Fruit fly (Drosophila melanogaster): ENCODE data around the gene CG13998.
A peak's percentile ranks its signal among the peaks of the same experiment; 100 is the strongest.

Gene CG13998

dm6 chr2L:5986094-5986493 lies 29.5 kb upstream of the CG13998 start, which contains the start of gene ifc (continued):
- TF ChIP-seq disco-r (GFP tag; optimal IDR thresholded peaks at IDR 0.05) (peak; percentile 19), trh (GFP tag; optimal IDR thresholded peaks at IDR 0.05) (peak; percentile 4), CG9609 (GFP tag; optimal IDR thresholded peaks at IDR 0.05) (peak; percentile 32), CG1602 (GFP tag; optimal IDR thresholded peaks at IDR 0.05) (peak; percentile 59), pzg (GFP tag; optimal IDR thresholded peaks at IDR 0.05) (peak; percentile 96), Fer1 (GFP tag; optimal IDR thresholded peaks at IDR 0.05) (peak; percentile 32), stc (GFP tag; IDR thresholded peaks at IDR 0.05) (no peak), en (GFP tag; optimal IDR thresholded peaks at IDR 0.05) (peak; percentile 1), CG12219 (GFP tag; optimal IDR thresholded peaks at IDR 0.05) (peak; percentile 5), zfh2 (GFP tag; optimal IDR thresholded peaks at IDR 0.05) (peak; percentile 78), peb (GFP tag; IDR thresholded peaks at IDR 0.05) (no peak), CG12299 (tag; optimal IDR thresholded peaks at IDR 0.05) (no peak), CG3995 (GFP tag; optimal IDR thresholded peaks at IDR 0.05) (peak; percentile 17), Pdp1 (GFP tag; optimal IDR thresholded peaks at IDR 0.05) (peak; percentile 68 to 72), MESR4 (GFP tag; optimal IDR thresholded peaks at IDR 0.05) (peak; percentile 85), CG3281 (GFP tag; optimal IDR thresholded peaks at IDR 0.05) (peak; percentile 50), ci (GFP tag; IDR thresholded peaks at IDR 0.05) (no peak)

dm6 chr2L:5983236-5983635 lies 26.6 kb upstream of the CG13998 start:
- TF ChIP-seq Trl (optimal IDR thresholded peaks at IDR 0.05) (peak; percentile 20 to 73), Trl (GFP tag; optimal IDR thresholded peaks at IDR 0.05) (no peak), CG15479 (GFP tag; optimal IDR thresholded peaks at IDR 0.05) (peak; percentile 67), cad (GFP tag; optimal IDR thresholded peaks at IDR 0.05) (peak; percentile 11), CG11456 (GFP tag; IDR thresholded peaks at IDR 0.05) (no peak), CG17328 (GFP tag; IDR thresholded peaks at IDR 0.05) (no peak), CG3163 (GFP tag; optimal IDR thresholded peaks at IDR 0.05) (peak; percentile 50), chm (GFP tag; IDR thresholded peaks at IDR 0.05) (no peak), pfk (GFP tag; optimal IDR thresholded peaks at IDR 0.05) (no peak), sd (tag; optimal IDR thresholded peaks at IDR 0.05) (peak; percentile 8), CG6683 (GFP tag; optimal IDR thresholded peaks at IDR 0.05) (no peak), E2f1 (GFP tag; IDR thresholded peaks at IDR 0.05) (no peak), nom (GFP tag; optimal IDR thresholded peaks at IDR 0.05) (peak; percentile 38), hth (optimal IDR thresholded peaks at IDR 0.05) (no peak), repo (GFP tag; optimal IDR thresholded peaks at IDR 0.05) (no peak), pros (GFP tag; optimal IDR thresholded peaks at IDR 0.05) (peak; percentile 58), CG18619 (GFP tag; optimal IDR thresholded peaks at IDR 0.05) (no peak)

dm6 chr2L:5982334-5982987 lies 25.8 kb upstream of the CG13998 start:
- TF ChIP-seq CG11504 (tag; optimal IDR thresholded peaks at IDR 0.05) (peak; percentile 33), CG15479 (GFP tag; optimal IDR thresholded peaks at IDR 0.05) (no peak), YL-1 (GFP tag; optimal IDR thresholded peaks at IDR 0.05) (peak; percentile 88), cato (GFP tag; optimal IDR thresholded peaks at IDR 0.05; ENCODE audit: borderline replicate concordance) (no peak), CG34376 (GFP tag; optimal IDR thresholded peaks at IDR 0.05) (peak; percentile 45), CG33213 (GFP tag; optimal IDR thresholded peaks at IDR 0.05) (no peak), lilli (GFP tag; optimal IDR thresholded peaks at IDR 0.05) (peak; percentile 57), Bgb (GFP tag; IDR thresholded peaks at IDR 0.05; ENCODE audit: partially characterized antibody) (no peak), CrebB (tag; optimal IDR thresholded peaks at IDR 0.05) (peak; percentile 20), mirr (GFP tag; optimal IDR thresholded peaks at IDR 0.05) (peak; percentile 72), CG7357 (GFP tag; IDR thresholded peaks at IDR 0.05) (no peak), Eip74EF (GFP tag; optimal IDR thresholded peaks at IDR 0.05) (peak in 1 of 2 experiments; percentile 41), pros (GFP tag; optimal IDR thresholded peaks at IDR 0.05) (peak; percentile 14), MESR4 (GFP tag; optimal IDR thresholded peaks at IDR 0.05) (peak; percentile 1), Sox100B (GFP tag; optimal IDR thresholded peaks at IDR 0.05) (peak; percentile 7), pfk (GFP tag; optimal IDR thresholded peaks at IDR 0.05) (peak; percentile 34), CG8478 (optimal IDR thresholded peaks at IDR 0.05) (peak; percentile 93), B-H2 (GFP tag; optimal IDR thresholded peaks at IDR 0.05) (peak; percentile 54), ac (GFP tag; optimal IDR thresholded peaks at IDR 0.05) (peak; percentile 29)

Data from whole organism, embryonic.